Worm (Caenorhabditis elegans) whole organism, midembryonic: Measurements from ENCODE around the gene lmp-1.

ENCODE experiments used
- T22C8.4 ChIP-seq: fragments of 200-800 bp; sonication (Bioruptor generic); IDR thresholded peaks from 2 replicates; pipeline ENCODE4 v1.3.6; 2022; ENCODE audit warnings: missing genetic modification characterization, missing compliant biosample characterization
- cog-1 ChIP-seq: sonication (generic microtip); optimal IDR thresholded peaks from 2 replicates; lab custom pipeline; 2016; ENCODE audit warnings: missing genetic modification characterization, missing compliant biosample characterization
- flt-1 ChIP-seq: fragments of 200-800 bp; sonication (Bioruptor generic); IDR thresholded peaks from 2 replicates; pipeline ENCODE4 v1.3.6; 2022; ENCODE audit warnings: missing genetic modification characterization, missing compliant biosample characterization
- klf-2 ChIP-seq: fragments of 200-800 bp; sonication (Bioruptor generic); conservative IDR thresholded peaks from 2 replicates; pipeline ENCODE4 v1.3.6; 2022; ENCODE audit warnings: missing genetic modification reagents, missing genetic modification characterization, missing compliant biosample characterization
- med-1 ChIP-seq: sonication (generic microtip); optimal IDR thresholded peaks from 2 replicates; lab custom pipeline; 2017; ENCODE audit warnings: missing genetic modification characterization, mild to moderate bottlenecking, missing compliant biosample characterization, antibody characterized with exemption, missing genetic modification reagents; ENCODE audit not compliant: insufficient read depth
- ref-1 ChIP-seq: fragments of 200-800 bp; sonication (Bioruptor generic); conservative IDR thresholded peaks from 2 replicates; pipeline ENCODE4 v1.3.6; 2022; ENCODE audit warnings: missing genetic modification reagents, missing genetic modification characterization, missing compliant biosample characterization
- tab-1 ChIP-seq: fragments of 200-800 bp; sonication (Bioruptor generic); IDR thresholded peaks from 2 replicates; pipeline ENCODE4 v1.3.6; 2022; ENCODE audit warnings: missing genetic modification characterization, missing compliant biosample characterization
- ztf-23 ChIP-seq: fragments of 200-800 bp; sonication (Bioruptor generic); IDR thresholded peaks from 2 replicates; pipeline ENCODE4 v1.3.6; 2022; ENCODE audit warnings: missing genetic modification reagents, missing genetic modification characterization, missing compliant biosample characterization
- ztf-29 ChIP-seq: fragments of 200-800 bp; sonication (Bioruptor generic); IDR thresholded peaks from 2 replicates; pipeline ENCODE4 v1.3.6; 2022; ENCODE audit warnings: missing genetic modification reagents, missing genetic modification characterization, missing compliant biosample characterization

Gene lmp-1

DNA sequence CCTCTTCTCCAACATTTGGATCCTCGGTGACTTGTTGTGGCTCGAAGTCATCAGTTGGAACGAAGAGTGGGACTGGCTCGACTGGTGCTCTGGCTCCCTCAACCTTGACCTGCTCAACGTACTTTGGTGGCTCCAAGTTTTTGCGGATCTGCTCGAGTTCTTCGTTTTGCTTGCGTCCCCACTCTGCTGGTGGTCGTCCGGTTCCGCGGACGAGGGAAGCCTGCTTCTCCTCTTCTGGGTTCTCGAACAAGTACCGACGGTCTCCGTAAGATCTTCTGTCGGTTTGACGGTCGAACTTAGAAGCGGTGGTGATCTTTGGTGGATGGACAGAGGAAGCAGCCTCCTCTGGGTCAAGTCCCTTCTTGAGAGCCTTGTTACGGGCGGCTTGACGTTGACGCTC lies 31.2 kb upstream of the lmp-1 start:
- TF ChIP-seq klf-2 (GFP tag; lab: Robert Waterston, UW) (no peak), ztf-23 (no peak), tab-1 (GFP tag; lab: Robert Waterston, UW) (no peak), ref-1 (GFP tag; lab: Robert Waterston, UW) (no peak), T22C8.4 (GFP tag; lab: Robert Waterston, UW) (no peak), cog-1 (tag; lab: Kevin White, UChicago) (no peak), flt-1 (GFP tag; lab: Robert Waterston, UW) (no peak), ztf-29 (GFP tag; lab: Robert Waterston, UW) (no peak), med-1 (GFP tag; lab: Kevin White, UChicago) (no peak)

ce11 chrX:6408286-6408685 lies 30.8 kb upstream of the lmp-1 start:
- TF ChIP-seq tab-1 (GFP tag; lab: Robert Waterston, UW) (no peak), klf-2 (GFP tag; lab: Robert Waterston, UW) (no peak), ref-1 (GFP tag; lab: Robert Waterston, UW) (no peak), ztf-29 (GFP tag; lab: Robert Waterston, UW) (no peak), med-1 (GFP tag; lab: Kevin White, UChicago) (no peak), T22C8.4 (GFP tag; lab: Robert Waterston, UW) (no peak), cog-1 (tag; lab: Kevin White, UChicago) (no peak), flt-1 (GFP tag; lab: Robert Waterston, UW) (no peak), ztf-23 (no peak)

DNA sequence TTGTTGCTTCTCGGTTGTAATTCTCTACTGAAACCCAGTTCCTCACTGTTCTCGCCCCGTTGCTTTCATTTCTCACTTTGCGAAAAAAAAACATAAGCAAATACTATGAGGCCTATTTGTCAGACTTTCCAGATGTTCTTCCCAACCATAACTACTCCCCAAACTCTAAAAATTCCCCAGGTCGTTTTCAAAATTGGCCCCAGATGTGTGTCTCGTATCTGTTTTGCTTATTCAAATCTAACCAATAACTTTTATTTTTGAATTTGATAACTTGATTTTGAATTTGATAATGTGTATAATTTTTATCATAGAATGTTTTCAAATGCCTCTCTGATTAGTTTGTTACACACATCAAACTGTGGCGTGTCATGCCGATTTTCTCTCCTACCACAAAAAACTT lies 30.3 kb upstream of the lmp-1 start:
- TF ChIP-seq tab-1 (GFP tag; lab: Robert Waterston, UW) (no peak), ref-1 (GFP tag; lab: Robert Waterston, UW) (no peak), ztf-23 (no peak)

- TF ChIP-seq ref-1 (GFP tag; lab: Robert Waterston, UW) (no peak), ztf-23 (no peak), cog-1 (tag; lab: Kevin White, UChicago) (no peak), ztf-29 (GFP tag; lab: Robert Waterston, UW) (no peak), flt-1 (GFP tag; lab: Robert Waterston, UW) (no peak), tab-1 (GFP tag; lab: Robert Waterston, UW) (no peak), klf-2 (GFP tag; lab: Robert Waterston, UW) (no peak), T22C8.4 (GFP tag; lab: Robert Waterston, UW) (no peak), med-1 (GFP tag; lab: Kevin White, UChicago) (no peak)
Measured at ce11 chrX:6405905-6406304, 28.4 kb upstream of the lmp-1 start.

- TF ChIP-seq med-1 (GFP tag; lab: Kevin White, UChicago) (no peak), tab-1 (GFP tag; lab: Robert Waterston, UW) (no peak), ztf-29 (GFP tag; lab: Robert Waterston, UW) (no peak), flt-1 (GFP tag; lab: Robert Waterston, UW) (no peak), cog-1 (tag; lab: Kevin White, UChicago) (no peak), ztf-23 (no peak), ref-1 (GFP tag; lab: Robert Waterston, UW) (no peak), T22C8.4 (GFP tag; lab: Robert Waterston, UW) (no peak), klf-2 (GFP tag; lab: Robert Waterston, UW) (no peak)
Measured at ce11 chrX:6403122-6403521, 25.6 kb upstream of the lmp-1 start, which contains the start of gene glt-4. TSS of gene glt-4 (plus strand) at chrX:6403422.

- TF ChIP-seq cog-1 (tag; lab: Kevin White, UChicago) (no peak), klf-2 (GFP tag; lab: Robert Waterston, UW) (no peak), med-1 (GFP tag; lab: Kevin White, UChicago) (no peak), ref-1 (GFP tag; lab: Robert Waterston, UW) (no peak), ztf-29 (GFP tag; lab: Robert Waterston, UW) (no peak)
Measured at ce11 chrX:6399450-6399849, 22.0 kb upstream of the lmp-1 start.

- TF ChIP-seq ref-1 (GFP tag; lab: Robert Waterston, UW), result no peak
- no peak for TF ChIP-seq klf-2 (GFP tag; lab: Robert Waterston, UW)
- TF ChIP-seq tab-1 (GFP tag; lab: Robert Waterston, UW), result no peak
- TF ChIP-seq med-1 (GFP tag; lab: Kevin White, UChicago), result no peak
Measured at ce11 chrX:6391491-6391890, 14.0 kb upstream of the lmp-1 start, which contains the start of gene igcm-2. TSS of gene igcm-2 (minus strand) at chrX:6391591.

ce11 chrX:6388639-6389038 lies 11.2 kb upstream of the lmp-1 start:
- TF ChIP-seq T22C8.4 (GFP tag; lab: Robert Waterston, UW) (no peak), ztf-29 (GFP tag; lab: Robert Waterston, UW) (no peak), med-1 (GFP tag; lab: Kevin White, UChicago) (no peak), klf-2 (GFP tag; lab: Robert Waterston, UW) (no peak), ref-1 (GFP tag; lab: Robert Waterston, UW) (no peak), cog-1 (tag; lab: Kevin White, UChicago) (no peak), ztf-23 (no peak), tab-1 (GFP tag; lab: Robert Waterston, UW) (no peak), flt-1 (GFP tag; lab: Robert Waterston, UW) (no peak)

ce11 chrX:6385185-6385584 lies 7.7 kb upstream of the lmp-1 start, which contains the start of gene igdb-3:
TSS of gene igdb-3 (plus strand) at chrX:6385485.
- no peak for TF ChIP-seq T22C8.4 (GFP tag; lab: Robert Waterston, UW)
- no peak for TF ChIP-seq ztf-29 (GFP tag; lab: Robert Waterston, UW)
- TF ChIP-seq ref-1 (GFP tag; lab: Robert Waterston, UW), result no peak
- TF ChIP-seq flt-1 (GFP tag; lab: Robert Waterston, UW), result no peak

DNA sequence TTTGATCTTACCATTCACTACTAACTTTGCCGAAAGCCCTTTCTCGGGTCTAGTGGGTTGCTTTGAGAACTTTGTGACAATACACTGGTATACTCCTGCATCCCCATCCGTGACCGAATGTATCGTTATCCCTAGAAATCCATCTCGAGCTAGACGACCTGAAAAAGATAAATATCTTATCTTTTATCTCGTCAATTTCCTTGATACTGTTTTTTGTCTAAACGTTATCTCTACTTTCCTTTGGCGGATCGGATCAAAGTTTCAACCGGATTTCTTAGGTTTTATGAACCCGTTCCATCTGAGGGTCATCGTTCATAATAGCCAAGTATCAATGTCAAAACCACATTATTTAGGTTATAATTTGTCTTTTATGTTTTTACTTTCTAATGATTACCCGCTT lies 7.1 kb upstream of the lmp-1 start:
- no peak for TF ChIP-seq klf-2 (GFP tag; lab: Robert Waterston, UW)
- no peak for TF ChIP-seq ztf-23
- TF ChIP-seq T22C8.4 (GFP tag; lab: Robert Waterston, UW), result no peak
- TF ChIP-seq ref-1 (GFP tag; lab: Robert Waterston, UW), result no peak
- no peak for TF ChIP-seq cog-1 (tag; lab: Kevin White, UChicago)
- TF ChIP-seq ztf-29 (GFP tag; lab: Robert Waterston, UW), result no peak
- no peak for TF ChIP-seq med-1 (GFP tag; lab: Kevin White, UChicago)
- TF ChIP-seq tab-1 (GFP tag; lab: Robert Waterston, UW), result no peak
- no peak for TF ChIP-seq flt-1 (GFP tag; lab: Robert Waterston, UW)
